Worm (Caenorhabditis elegans) whole organism, L4 larva: Measurements from ENCODE around the gene brd-1.

Experiments
- F37D6.2 ChIP-seq: sonication (generic microtip); optimal IDR thresholded peaks from 2 replicates; lab custom pipeline; 2016; ENCODE audit warnings: mild to moderate bottlenecking, missing genetic modification characterization, missing compliant biosample characterization
- F49E8.2 ChIP-seq: sonication (generic microtip); optimal IDR thresholded peaks from 2 replicates; lab custom pipeline; 2016; ENCODE audit warnings: missing compliant biosample characterization, mild to moderate bottlenecking, missing genetic modification characterization, borderline replicate concordance
- T20F7.1 ChIP-seq: fragments of 200-800 bp; sonication (Bioruptor generic); optimal IDR thresholded peaks from 2 replicates; lab custom pipeline; 2018; ENCODE audit warnings: mild to moderate bottlenecking, missing genetic modification characterization, missing compliant biosample characterization
- T26A8.4 ChIP-seq: fragments of 200-800 bp; sonication (Bioruptor generic); IDR thresholded peaks from 2 replicates; pipeline ENCODE4 v1.3.6; 2022; ENCODE audit warnings: missing genetic modification characterization, missing compliant biosample characterization
- Y105C5A.15 ChIP-seq: fragments of 200-800 bp; sonication (Bioruptor generic); IDR thresholded peaks from 2 replicates; pipeline ENCODE4 v1.3.6; 2022; ENCODE audit warnings: missing genetic modification characterization, missing compliant biosample characterization
- Y48G9A.11 ChIP-seq: fragments of 200-800 bp; sonication (Bioruptor generic); IDR thresholded peaks from 2 replicates; pipeline ENCODE4 v1.3.6; 2022; ENCODE audit warnings: missing genetic modification reagents, missing genetic modification characterization, missing compliant biosample characterization
- aha-1 ChIP-seq: fragments of 150-350 bp; peaks from one replicate; lab custom pipeline; 2014; ENCODE audit warnings: missing biosample characterization, missing genetic modification characterization
- aly-2 ChIP-seq: sonication (generic microtip); optimal IDR thresholded peaks from 2 replicates; lab custom pipeline; 2018; ENCODE audit warnings: missing biosample characterization, missing genetic modification characterization
- ama-1 ChIP-seq: fragments of 150-350 bp; optimal IDR thresholded peaks from 2 replicates; lab custom pipeline; 2014; ENCODE audit warnings: inconsistent platforms, mixed read lengths
- ceh-32 ChIP-seq: sonication (generic microtip); optimal IDR thresholded peaks from 2 replicates; lab custom pipeline; 2016; ENCODE audit warnings: mild to moderate bottlenecking, missing genetic modification characterization, missing compliant biosample characterization; ENCODE audit not compliant: poor library complexity
- ces-1 ChIP-seq: fragments of 150-350 bp; sonication (generic microtip); optimal IDR thresholded peaks from 4 replicates; lab custom pipeline; 2014; ENCODE audit warnings: missing biosample characterization, missing genetic modification reagents, missing genetic modification characterization
- dmd-6 ChIP-seq: fragments of 200-800 bp; sonication (Bioruptor generic); IDR thresholded peaks from 2 replicates; pipeline ENCODE4 v1.3.6; 2022; ENCODE audit warnings: missing genetic modification reagents, missing genetic modification characterization, missing compliant biosample characterization
- dpl-1 ChIP-seq: fragments of 150-350 bp; optimal IDR thresholded peaks from 2 replicates; lab custom pipeline; 2014; ENCODE audit warnings: missing biosample characterization, missing genetic modification reagents, missing genetic modification characterization
- duxl-1 ChIP-seq: sonication (generic microtip); optimal IDR thresholded peaks from 2 replicates; lab custom pipeline; 2016; ENCODE audit warnings: mild to moderate bottlenecking, missing genetic modification characterization, moderate library complexity, missing compliant biosample characterization; ENCODE audit not compliant: poor library complexity
- dve-1 ChIP-seq: sonication (generic microtip); optimal IDR thresholded peaks from 2 replicates; lab custom pipeline; 2017; ENCODE audit warnings: antibody characterized with exemption, mild to moderate bottlenecking, missing genetic modification characterization, missing compliant biosample characterization; ENCODE audit not compliant: insufficient read depth
- hif-1 ChIP-seq, 2 experiments: sonication (generic microtip); optimal IDR thresholded peaks; 2 replicates each; lab custom pipeline; 2016 to 2017; ENCODE audit warnings: missing compliant biosample characterization in 2 of 2, missing genetic modification characterization in 2 of 2, missing genetic modification reagents in 2 of 2, missing genotype in 2 of 2, mild to moderate bottlenecking in 1 of 2
- lin-29 ChIP-seq: fragments of 200-800 bp; sonication (Bioruptor generic); IDR thresholded peaks from 2 replicates; pipeline ENCODE4 v1.3.6; 2022; ENCODE audit warnings: missing genetic modification reagents, missing genetic modification characterization, missing compliant biosample characterization
- lin-38 ChIP-seq: fragments of 200-800 bp; sonication (Bioruptor generic); IDR thresholded peaks from 2 replicates; pipeline ENCODE4 v1.3.6; 2022; ENCODE audit warnings: missing genetic modification reagents, missing genetic modification characterization, missing compliant biosample characterization
- lin-39 ChIP-seq: fragments of 150-350 bp; optimal IDR thresholded peaks from 2 replicates; lab custom pipeline; 2014; ENCODE audit warnings: missing biosample characterization, missing genetic modification reagents, missing genetic modification characterization
- lsy-2 ChIP-seq, 2 experiments: fragments of 150-350 bp in 1 of 2; sonication (generic microtip) in 1 of 2; optimal IDR thresholded peaks; 2 replicates each; lab custom pipeline; 2014 to 2017; ENCODE audit warnings: missing biosample characterization in 2 of 2, missing genetic modification characterization in 2 of 2
- madf-5 ChIP-seq, 2 experiments: fragments of 200-800 bp; sonication (Bioruptor generic); IDR thresholded peaks; 2 replicates each; pipeline ENCODE4 v1.3.6; 2022; ENCODE audit warnings: missing compliant biosample characterization in 2 of 2, missing genetic modification characterization in 2 of 2
- mdl-1 ChIP-seq, 2 experiments: fragments of 150-350 bp in 1 of 2; sonication (generic microtip) in 1 of 2; optimal IDR thresholded peaks; 2 replicates each; lab custom pipeline; 2014 to 2017; ENCODE audit warnings: missing biosample characterization in 2 of 2, missing genetic modification characterization in 2 of 2
- mdt-29 ChIP-seq: fragments of 200-800 bp; sonication (Bioruptor generic); IDR thresholded peaks from 2 replicates; pipeline ENCODE4 v1.3.6; 2022; ENCODE audit warnings: missing genetic modification reagents, missing genetic modification characterization, missing compliant biosample characterization
- mes-2 ChIP-seq: sonication (generic microtip); optimal IDR thresholded peaks from 2 replicates; lab custom pipeline; 2016; ENCODE audit warnings: missing genotype, mild to moderate bottlenecking, missing genetic modification characterization, missing compliant biosample characterization; ENCODE audit not compliant: poor library complexity, severe bottlenecking
- nhr-111 ChIP-seq: fragments of 200-800 bp; sonication (Bioruptor generic); optimal IDR thresholded peaks from 2 replicates; lab custom pipeline; 2018; ENCODE audit warnings: mild to moderate bottlenecking, missing genetic modification characterization, missing compliant biosample characterization
- nhr-237 ChIP-seq: sonication (generic microtip); optimal IDR thresholded peaks from 2 replicates; lab custom pipeline; 2017; ENCODE audit warnings: missing biosample characterization, missing genetic modification characterization
- nhr-41 ChIP-seq: fragments of 200-800 bp; sonication (Bioruptor generic); IDR thresholded peaks from 2 replicates; pipeline ENCODE4 v1.3.6; 2022; ENCODE audit warnings: missing genetic modification reagents, missing genetic modification characterization, missing compliant biosample characterization
- nhr-6 ChIP-seq: fragments of 150-350 bp; optimal IDR thresholded peaks from 2 replicates; lab custom pipeline; 2014; ENCODE audit warnings: missing biosample characterization, missing genetic modification characterization
- nhr-76 ChIP-seq: fragments of 150-350 bp; optimal IDR thresholded peaks from 2 replicates; lab custom pipeline; 2014; ENCODE audit warnings: missing biosample characterization, missing genetic modification characterization
- nhr-77 ChIP-seq: fragments of 150-350 bp; optimal IDR thresholded peaks from 2 replicates; lab custom pipeline; 2014; ENCODE audit warnings: missing biosample characterization, missing genetic modification characterization
- pha-4 ChIP-seq, 2 experiments: fragments of 150-350 bp in 1 of 2; fragments of 200-800 bp in 1 of 2; sonication (Bioruptor generic) in 1 of 2; IDR thresholded peaks in 1 of 2; optimal IDR thresholded peaks in 1 of 2; 2 replicates each; pipeline versions ENCODE4 v1.3.6 to Lab custom; 2014 to 2022; ENCODE audit warnings: missing genetic modification characterization in 2 of 2, missing genetic modification reagents in 2 of 2, missing biosample characterization in 1 of 2, missing compliant biosample characterization in 1 of 2
- saeg-2 ChIP-seq: fragments of 200-800 bp; sonication (Bioruptor generic); IDR thresholded peaks from 2 replicates; pipeline ENCODE4 v1.3.6; 2022; ENCODE audit warnings: missing genetic modification reagents, missing genetic modification characterization, missing compliant biosample characterization
- sdz-12 ChIP-seq: fragments of 200-800 bp; sonication (Bioruptor generic); optimal IDR thresholded peaks from 2 replicates; lab custom pipeline; 2018; ENCODE audit warnings: mild to moderate bottlenecking, missing genetic modification characterization, missing compliant biosample characterization
- set-16 ChIP-seq: fragments of 200-800 bp; sonication (Bioruptor generic); IDR thresholded peaks from 2 replicates; pipeline ENCODE4 v1.3.6; 2022; ENCODE audit warnings: missing genetic modification reagents, missing genetic modification characterization, missing compliant biosample characterization
- snpc-1.2 ChIP-seq: fragments of 200-800 bp; sonication (Bioruptor generic); IDR thresholded peaks from 2 replicates; pipeline ENCODE4 v1.3.6; 2022; ENCODE audit warnings: missing genetic modification reagents, missing genetic modification characterization, missing compliant biosample characterization
- unc-130 ChIP-seq: sonication (generic microtip); optimal IDR thresholded peaks from 2 replicates; lab custom pipeline; 2016; ENCODE audit warnings: missing genetic modification reagents, missing genetic modification characterization, missing compliant biosample characterization

brd-1 gene

DNA sequence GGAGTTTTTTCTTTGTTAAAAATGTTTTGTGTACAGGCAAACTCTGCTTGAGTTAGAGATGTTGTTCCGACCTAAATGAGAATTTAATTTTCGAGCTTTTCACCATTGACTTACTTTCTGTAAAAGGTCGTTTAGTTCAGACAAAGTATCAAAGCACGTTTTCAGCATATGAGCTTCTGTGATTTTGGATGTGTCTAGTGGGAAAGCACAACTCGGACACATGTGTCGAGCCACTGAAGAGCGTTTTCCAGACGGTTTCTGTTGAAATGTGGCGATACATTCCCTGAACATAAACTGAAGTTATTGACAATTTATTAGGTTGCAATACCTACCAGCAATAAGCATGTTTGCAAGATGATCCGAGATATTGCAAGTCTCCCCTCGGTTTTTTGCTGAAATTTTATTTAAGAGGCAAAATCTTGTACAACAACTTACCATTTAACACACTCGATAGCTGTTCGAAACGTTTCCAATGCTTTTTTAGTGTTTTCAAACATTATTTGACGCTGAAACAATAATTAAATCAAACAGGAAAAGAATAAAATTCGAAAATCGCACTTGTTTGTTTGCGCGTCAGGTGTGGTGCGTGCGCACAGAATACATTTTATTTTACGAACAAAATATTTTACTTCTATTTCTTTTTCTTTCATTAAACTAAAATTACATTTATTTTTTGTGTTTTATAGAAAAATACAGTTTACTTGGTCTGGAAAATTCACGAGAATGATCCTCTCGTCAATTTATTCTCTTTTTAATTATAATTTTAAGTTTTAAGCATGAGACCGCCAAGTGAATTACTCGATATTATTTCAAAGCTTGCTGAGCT lies at the start of gene brd-1, which contains the start of gene K04C2.2:
Gene brd-1 (minus strand): TSS at position 506 of the 826 bp plus-strand sequence.
Gene K04C2.2 (plus strand): TSS at position 776 of the 826 bp plus-strand sequence.
- TF ChIP-seq lin-29 (GFP tag; lab: Robert Waterston, UW) (no peak), lsy-2 (tag; optimal IDR thresholded peaks at IDR 0.05; lab: Kevin White, UChicago) (peak in 1 of 2 experiments; percentile 28), dmd-6 (GFP tag; lab: Robert Waterston, UW) (no peak), aha-1 (tag; lab: Kevin White, UChicago) (peak; percentile 95), aly-2 (tag; lab: Kevin White, UChicago) (no peak), nhr-77 (tag; lab: Kevin White, UChicago) (no peak), dpl-1 (GFP tag; lab: Kevin White, UChicago) (peak; percentile 68), nhr-76 (tag; lab: Kevin White, UChicago) (no peak), mes-2 (tag; lab: Kevin White, UChicago) (peak; percentile 45), unc-130 (GFP tag; lab: Kevin White, UChicago) (no peak)
- TF ChIP-seq, all 104 proteins: peak for 4

DNA sequence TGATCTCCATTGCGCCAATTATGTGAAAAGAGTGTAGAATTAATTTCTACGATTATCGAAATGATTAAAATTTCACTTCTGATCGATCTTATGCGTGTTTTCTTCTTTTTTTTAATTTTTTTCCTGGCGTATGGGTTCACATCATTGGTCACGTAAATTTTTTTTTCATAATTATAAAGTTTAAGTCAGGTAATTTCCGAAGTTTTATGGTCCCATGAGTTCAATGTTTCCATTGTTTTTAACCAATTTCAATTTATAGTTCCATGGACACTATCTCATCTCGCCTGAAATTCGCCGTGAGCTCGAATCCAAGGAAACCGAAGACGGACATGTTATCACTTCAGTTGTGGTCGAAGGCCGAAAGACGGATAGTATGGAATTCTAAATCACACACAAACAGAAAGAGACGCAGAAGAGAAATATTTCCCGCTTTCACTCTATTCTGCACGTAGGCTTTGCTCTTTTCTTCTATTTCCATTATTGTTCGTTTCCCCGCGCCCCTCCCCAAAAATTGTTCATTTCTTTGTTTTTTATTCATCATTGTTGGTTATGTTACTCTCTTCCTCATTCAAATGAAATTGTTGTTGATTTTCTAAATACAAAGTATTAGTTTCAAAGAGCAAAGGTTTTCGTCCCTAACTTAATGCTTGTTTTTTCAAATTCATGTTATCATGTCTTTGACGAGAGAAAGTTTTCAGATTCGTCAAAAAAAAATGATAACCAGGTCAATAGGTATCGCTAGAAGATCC lies 46.1 kb upstream of the brd-1 start, which contains the start of the genes F57B9.8 and coq-2:
Gene F57B9.8 (minus strand): TSS at position 51 of the 749 bp plus-strand sequence.
Gene coq-2 (plus strand): TSS at position 699 of the 749 bp plus-strand sequence.
- peak; percentile 99 for TF ChIP-seq aha-1 (tag; lab: Kevin White, UChicago)
- TF ChIP-seq T20F7.1 = no peak
- no peak for TF ChIP-seq sdz-12 (GFP tag; lab: Kevin White, UChicago)
- no peak for TF ChIP-seq F49E8.2 (tag; lab: Kevin White, UChicago)
- no peak for TF ChIP-seq ces-1
- no peak for TF ChIP-seq nhr-6
- TF ChIP-seq mes-2 (tag; lab: Kevin White, UChicago) = no peak
- TF ChIP-seq mdl-1 (tag; optimal IDR thresholded peaks at IDR 0.05; lab: Kevin White, UChicago) = no peak
- TF ChIP-seq nhr-41 = no peak
- no peak for TF ChIP-seq ceh-32 (tag; lab: Kevin White, UChicago)
- TF ChIP-seq mdt-29 = no peak
- no peak for TF ChIP-seq nhr-111
- peak in 1 of 2 experiments; percentile 97 for TF ChIP-seq hif-1 (tag; optimal IDR thresholded peaks at IDR 0.05; lab: Kevin White, UChicago)
- TF ChIP-seq dve-1 (tag; lab: Kevin White, UChicago) = peak; percentile 34
- no peak for TF ChIP-seq nhr-237 (tag; lab: Kevin White, UChicago)
- TF ChIP-seq T26A8.4 (GFP tag; lab: Robert Waterston, UW) = no peak
- TF ChIP-seq set-16 (GFP tag; lab: Robert Waterston, UW) = no peak
- TF ChIP-seq, all 104 proteins: peak for 3

DNA sequence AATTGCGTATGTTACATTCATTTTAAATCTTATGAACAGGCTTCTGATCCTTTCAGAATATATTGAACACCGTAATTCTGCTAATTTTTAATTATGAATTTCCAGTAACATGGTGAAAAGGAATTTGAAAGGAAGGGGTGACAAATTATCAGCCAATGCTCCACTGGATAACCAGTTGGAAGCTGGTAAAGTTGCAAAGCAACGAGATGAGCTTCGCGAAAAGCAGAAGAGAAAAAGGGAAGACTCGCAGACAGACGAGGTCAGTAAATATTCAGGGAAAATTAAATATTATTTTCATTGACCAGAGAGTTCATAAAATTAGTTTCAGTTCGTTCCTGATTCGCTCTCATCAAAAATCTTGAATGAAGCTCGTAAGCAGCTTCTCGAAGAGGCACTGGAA lies 42.6 kb upstream of the brd-1 start, which contains the start of gene byn-1:
Gene byn-1 (plus strand): TSS at position 106 of the 400 bp plus-strand sequence.
- TF ChIP-seq F49E8.2 (tag; lab: Kevin White, UChicago) (peak; percentile 34), mes-2 (tag; lab: Kevin White, UChicago) (peak; percentile 36), madf-5 (GFP tag; IDR thresholded peaks at IDR 0.05; lab: Robert Waterston, UW) (0 out of 4 replicates have a peak, but pooled peaks of 1 of the 2 experiments have one; percentile 10), Y105C5A.15 (GFP tag; lab: Robert Waterston, UW) (0 out of 2 replicates have a peak, but pooled peaks have one; percentile 9), pha-4 (GFP tag; IDR thresholded peaks at IDR 0.05; lab: Robert Waterston, UW) (peak; percentile 54; the same call in 1 of the 2 replicates), pha-4 (tag; optimal IDR thresholded peaks at IDR 0.05; lab: Kevin White, UChicago) (no peak), set-16 (GFP tag; lab: Robert Waterston, UW) (no peak), dmd-6 (GFP tag; lab: Robert Waterston, UW) (no peak), Y48G9A.11 (peak; percentile 46; the same call in 1 of the 2 replicates), duxl-1 (tag; lab: Kevin White, UChicago) (peak; percentile 8), lin-39 (no peak), ama-1 (peak; percentile 47), saeg-2 (GFP tag; lab: Robert Waterston, UW) (no peak), lin-38 (GFP tag; lab: Robert Waterston, UW) (peak; percentile 58), T26A8.4 (GFP tag; lab: Robert Waterston, UW) (peak; percentile 40; the same call in 1 of the 2 replicates), F37D6.2 (tag; lab: Kevin White, UChicago) (no peak), snpc-1.2 (GFP tag; lab: Robert Waterston, UW) (peak; percentile 51; the same call in 1 of the 2 replicates)
- TF ChIP-seq, all 104 proteins: peak for 11
